Worm (Caenorhabditis elegans): ENCODE results near the gene Y110A2AR.1.

The Y110A2AR.1 gene

ce11 chrII:2919074-2919857 lies at the start of gene Y110A2AR.1, which contains the start of gene ncap-1:
Gene Y110A2AR.1 (plus strand): TSS chrII:2919710.
Gene ncap-1 (minus strand): TSS chrII:2919314.
- TF ChIP-seq ceh-2 (tag; optimal IDR thresholded peaks at IDR 0.05): no peak
- TF ChIP-seq C08G9.2 (tag; optimal IDR thresholded peaks at IDR 0.05): peak; percentile 11
- peak; percentile 38 for TF ChIP-seq ceh-48 (tag; optimal IDR thresholded peaks at IDR 0.05)

- no peak for TF ChIP-seq lin-11 (tag; optimal IDR thresholded peaks at IDR 0.05)
- TF ChIP-seq fkh-10 (GFP tag; optimal IDR thresholded peaks at IDR 0.05): no peak
- TF ChIP-seq F13H6.1 (tag; optimal IDR thresholded peaks at IDR 0.05): no peak
- TF ChIP-seq Y22D7AL.16 (tag; optimal IDR thresholded peaks at IDR 0.05): no peak
- no peak for TF ChIP-seq madf-2 (tag; optimal IDR thresholded peaks at IDR 0.05)
- TF ChIP-seq sdc-2 (tag; optimal IDR thresholded peaks at IDR 0.05): no peak
- TF ChIP-seq pqm-1 (tag; optimal IDR thresholded peaks at IDR 0.05): no peak
- TF ChIP-seq unc-86 (tag; optimal IDR thresholded peaks at IDR 0.05): no peak
- no peak for TF ChIP-seq ama-1 (optimal IDR thresholded peaks at IDR 0.05)
- no peak for TF ChIP-seq ttx-3 (tag; optimal IDR thresholded peaks at IDR 0.05)
- no peak for TF ChIP-seq sox-4 (tag; optimal IDR thresholded peaks at IDR 0.05)
- no peak for TF ChIP-seq K09A11.1 (tag; optimal IDR thresholded peaks at IDR 0.05; ENCODE audit: insufficient read depth)
- TF ChIP-seq elt-2 (tag; optimal IDR thresholded peaks at IDR 0.05): no peak
Observed at ce11 chrII:2871816-2872215, 47.7 kb upstream of the Y110A2AR.1 start, which contains the start of gene Y110A2AL.10. Gene Y110A2AL.10 (minus strand): TSS chrII:2871916.

- TF ChIP-seq ahr-1 (tag; optimal IDR thresholded peaks at IDR 0.05) (no peak), unc-86 (tag; optimal IDR thresholded peaks at IDR 0.05) (no peak), dve-1 (tag; optimal IDR thresholded peaks at IDR 0.05) (no peak), mec-3 (tag; optimal IDR thresholded peaks at IDR 0.05; ENCODE audit: borderline replicate concordance) (no peak), hlh-13 (GFP tag; optimal IDR thresholded peaks at IDR 0.05) (no peak), zip-5 (tag; optimal IDR thresholded peaks at IDR 0.05) (no peak), pag-3 (tag; optimal IDR thresholded peaks at IDR 0.05; ENCODE audit: borderline replicate concordance) (no peak), pqm-1 (tag; optimal IDR thresholded peaks at IDR 0.05) (no peak), elt-2 (tag; optimal IDR thresholded peaks at IDR 0.05) (no peak), npax-4 (tag; optimal IDR thresholded peaks at IDR 0.05) (no peak), ama-1 (optimal IDR thresholded peaks at IDR 0.05) (no peak), pha-2 (tag; optimal IDR thresholded peaks at IDR 0.05) (no peak), ceh-34 (tag; optimal IDR thresholded peaks at IDR 0.05) (no peak), K02D7.2 (tag; optimal IDR thresholded peaks at IDR 0.05) (no peak), lim-6 (tag; optimal IDR thresholded peaks at IDR 0.05) (no peak), nfya-1 (tag; optimal IDR thresholded peaks at IDR 0.05) (no peak), elt-4 (tag; optimal IDR thresholded peaks at IDR 0.05) (no peak), T23F11.4 (GFP tag; optimal IDR thresholded peaks at IDR 0.05) (no peak), pha-4 (tag; optimal IDR thresholded peaks at IDR 0.05) (no peak), ttx-3 (tag; optimal IDR thresholded peaks at IDR 0.05) (no peak)
Observed at ce11 chrII:2874801-2875200, 44.7 kb upstream of the Y110A2AR.1 start, which contains the start of gene Y110A2AL.1. Gene Y110A2AL.1 (plus strand): TSS chrII:2875101.

ce11 chrII:2878909-2879308 lies 40.6 kb upstream of the Y110A2AR.1 start:
- TF ChIP-seq F13H6.1 (tag; optimal IDR thresholded peaks at IDR 0.05): no peak
- no peak for TF ChIP-seq pax-1 (tag; optimal IDR thresholded peaks at IDR 0.05)
- TF ChIP-seq zip-5 (tag; optimal IDR thresholded peaks at IDR 0.05): no peak
- TF ChIP-seq ets-4 (tag; optimal IDR thresholded peaks at IDR 0.05): no peak
- no peak for TF ChIP-seq pha-4 (tag; optimal IDR thresholded peaks at IDR 0.05)
- no peak for TF ChIP-seq mec-3 (tag; optimal IDR thresholded peaks at IDR 0.05; ENCODE audit: borderline replicate concordance)
- no peak for TF ChIP-seq lim-6 (tag; optimal IDR thresholded peaks at IDR 0.05)
- TF ChIP-seq ama-1 (optimal IDR thresholded peaks at IDR 0.05): no peak
- TF ChIP-seq pqm-1 (tag; optimal IDR thresholded peaks at IDR 0.05): no peak
- no peak for TF ChIP-seq ceh-9 (tag; optimal IDR thresholded peaks at IDR 0.05)
- no peak for TF ChIP-seq pha-2 (tag; optimal IDR thresholded peaks at IDR 0.05)
- no peak for TF ChIP-seq tbx-2 (tag; optimal IDR thresholded peaks at IDR 0.05)
- no peak for TF ChIP-seq dve-1 (tag; optimal IDR thresholded peaks at IDR 0.05)
- TF ChIP-seq pag-3 (tag; optimal IDR thresholded peaks at IDR 0.05; ENCODE audit: borderline replicate concordance): no peak
